Fruit fly (Drosophila melanogaster) ovary, adult (tissue): Measurements from ENCODE around the gene Rab9Db.

Experiments
- CG17801 ChIP-seq: fragments of 200-800 bp; optimal IDR thresholded peaks from 2 replicates; lab custom pipeline; 2019; ENCODE audit warnings: missing biosample characterization, mild to moderate bottlenecking, missing genetic modification characterization, moderate library complexity; ENCODE audit not compliant: partially characterized antibody

Rab9Db gene

dm6 chrX:10576993-10577392 is 46.0 kb downstream of the Rab9Db start:
- no peak for TF ChIP-seq CG17801 (GFP tag; lab: Kevin White, UChicago)

- no peak for TF ChIP-seq CG17801 (GFP tag; lab: Kevin White, UChicago)
Observed at dm6 chrX:10573554-10573953, 49.5 kb downstream of the Rab9Db start.
